Worm (Caenorhabditis elegans) whole organism, mixed stage, embryonic: ENCODE results near the gene kcc-3.

Experiments used
- M03D4.4 ChIP-seq: sonication (generic microtip); optimal IDR thresholded peaks from 2 replicates; lab custom pipeline; 2017; ENCODE audit warnings: mild to moderate bottlenecking, missing genetic modification characterization, missing compliant biosample characterization
- blmp-1 ChIP-seq: fragments of 150-350 bp; optimal IDR thresholded peaks from 2 replicates; lab custom pipeline; 2014; ENCODE audit warnings: missing biosample characterization, missing genetic modification characterization
- ceh-39 ChIP-seq: fragments of 150-350 bp; optimal IDR thresholded peaks from 2 replicates; lab custom pipeline; 2014; ENCODE audit warnings: missing biosample characterization, missing genetic modification characterization
- ceh-43 ChIP-seq: fragments of 200-800 bp; sonication (Bioruptor generic); optimal IDR thresholded peaks from 2 replicates; lab custom pipeline; 2018; ENCODE audit warnings: mild to moderate bottlenecking, missing genetic modification characterization, moderate library complexity, missing compliant biosample characterization
- ceh-83 ChIP-seq: fragments of 200-800 bp; sonication (Bioruptor generic); optimal IDR thresholded peaks from 2 replicates; lab custom pipeline; 2018; ENCODE audit warnings: mild to moderate bottlenecking, missing genetic modification characterization, missing compliant biosample characterization
- cnd-1 ChIP-seq: fragments of 200-800 bp; sonication (Bioruptor generic); optimal IDR thresholded peaks from 2 replicates; lab custom pipeline; 2018; ENCODE audit warnings: mild to moderate bottlenecking, missing genetic modification characterization, missing compliant biosample characterization
- drap-1 ChIP-seq: fragments of 200-800 bp; sonication (Bioruptor generic); optimal IDR thresholded peaks from 3 replicates; lab custom pipeline; 2018; ENCODE audit warnings: mild to moderate bottlenecking, missing genetic modification characterization, missing compliant biosample characterization
- elt-1 ChIP-seq: sonication (generic microtip); optimal IDR thresholded peaks from 2 replicates; lab custom pipeline; 2017; ENCODE audit warnings: missing genetic modification characterization, mild to moderate bottlenecking, missing compliant biosample characterization, antibody characterized with exemption, moderate library complexity, borderline replicate concordance; ENCODE audit not compliant: insufficient read depth
- elt-3 ChIP-seq: fragments of 150-350 bp; optimal IDR thresholded peaks from 2 replicates; lab custom pipeline; 2014; ENCODE audit warnings: missing biosample characterization, missing genetic modification characterization
- flh-1 ChIP-seq: fragments of 200-800 bp; sonication (Bioruptor generic); optimal IDR thresholded peaks from 2 replicates; lab custom pipeline; 2018; ENCODE audit warnings: mild to moderate bottlenecking, missing genetic modification characterization, moderate library complexity, missing compliant biosample characterization
- ham-2 ChIP-seq: fragments of 200-800 bp; sonication (Bioruptor generic); optimal IDR thresholded peaks from 2 replicates; lab custom pipeline; 2018; ENCODE audit warnings: mild to moderate bottlenecking, missing genetic modification characterization, missing compliant biosample characterization
- hlh-1 ChIP-seq: fragments of 150-350 bp; optimal IDR thresholded peaks from 2 replicates; lab custom pipeline; 2014; ENCODE audit warnings: missing biosample characterization, missing genetic modification reagents, missing genetic modification characterization
- lin-32 ChIP-seq: fragments of 200-800 bp; sonication (Bioruptor generic); optimal IDR thresholded peaks from 2 replicates; lab custom pipeline; 2018; ENCODE audit warnings: mild to moderate bottlenecking, missing genetic modification characterization, missing compliant biosample characterization
- lsy-2 ChIP-seq: fragments of 150-350 bp; optimal IDR thresholded peaks from 2 replicates; lab custom pipeline; 2014; ENCODE audit warnings: missing biosample characterization, missing genetic modification characterization
- mab-5 ChIP-seq: fragments of 150-350 bp; optimal IDR thresholded peaks from 2 replicates; lab custom pipeline; 2014; ENCODE audit warnings: missing biosample characterization, missing genetic modification characterization
- mep-1 ChIP-seq: fragments of 150-350 bp; optimal IDR thresholded peaks from 2 replicates; lab custom pipeline; 2017; ENCODE audit warnings: missing biosample characterization, missing genetic modification reagents, missing genetic modification characterization, inconsistent platforms
- mls-2 ChIP-seq: sonication (generic microtip); optimal IDR thresholded peaks from 2 replicates; lab custom pipeline; 2016; ENCODE audit warnings: mild to moderate bottlenecking, missing genetic modification characterization, moderate library complexity, missing compliant biosample characterization
- nhr-2 ChIP-seq: fragments of 150-350 bp; optimal IDR thresholded peaks from 2 replicates; lab custom pipeline; 2014; ENCODE audit warnings: missing biosample characterization, missing genetic modification characterization
- nhr-237 ChIP-seq: fragments of 150-350 bp; optimal IDR thresholded peaks from 2 replicates; lab custom pipeline; 2014; ENCODE audit warnings: missing biosample characterization, missing genetic modification characterization
- nhr-28 ChIP-seq: fragments of 150-350 bp; optimal IDR thresholded peaks from 2 replicates; lab custom pipeline; 2014; ENCODE audit warnings: missing biosample characterization, missing genetic modification characterization
- pha-4 ChIP-seq: fragments of 150-350 bp; optimal IDR thresholded peaks from 2 replicates; lab custom pipeline; 2018; ENCODE audit warnings: missing biosample characterization, missing genetic modification reagents, missing genetic modification characterization
- snpc-4 ChIP-seq: fragments of 150-350 bp; optimal IDR thresholded peaks from 2 replicates; lab custom pipeline; 2014; ENCODE audit warnings: missing biosample characterization, missing genetic modification characterization
- tbx-8 ChIP-seq: fragments of 200-800 bp; sonication (Bioruptor generic); optimal IDR thresholded peaks from 2 replicates; lab custom pipeline; 2018; ENCODE audit warnings: mild to moderate bottlenecking, missing genetic modification characterization, moderate library complexity, missing compliant biosample characterization
- unc-120 ChIP-seq: sonication (generic microtip); optimal IDR thresholded peaks from 2 replicates; lab custom pipeline; 2017; ENCODE audit warnings: missing genetic modification characterization, missing compliant biosample characterization; ENCODE audit not compliant: poor library complexity, severe bottlenecking
- unc-39 ChIP-seq: fragments of 150-350 bp; optimal IDR thresholded peaks from 2 replicates; lab custom pipeline; 2014; ENCODE audit warnings: missing biosample characterization, missing genetic modification characterization
- unc-62 ChIP-seq: fragments of 150-350 bp; optimal IDR thresholded peaks from 2 replicates; lab custom pipeline; 2014; ENCODE audit warnings: missing biosample characterization, missing genetic modification reagents, missing genetic modification characterization
- zip-8 ChIP-seq: fragments of 150-350 bp; optimal IDR thresholded peaks from 2 replicates; lab custom pipeline; 2014; ENCODE audit warnings: missing biosample characterization, missing genetic modification characterization
- ztf-11 ChIP-seq: fragments of 150-350 bp; optimal IDR thresholded peaks from 2 replicates; lab custom pipeline; 2014; ENCODE audit warnings: missing biosample characterization, missing genetic modification characterization

kcc-3 gene

ce11 chrII:7413275-7413674, 20.8 kb downstream of the kcc-3 start:
- TF ChIP-seq ztf-11 (tag; lab: Kevin White, UChicago), result no peak
- no peak for TF ChIP-seq nhr-28 (tag; lab: Kevin White, UChicago)
- no peak for TF ChIP-seq M03D4.4 (tag; lab: Kevin White, UChicago)
- TF ChIP-seq mep-1 (tag; lab: Kevin White, UChicago), result no peak
- no peak for TF ChIP-seq unc-39 (tag; lab: Kevin White, UChicago)
- TF ChIP-seq unc-120, result no peak
- no peak for TF ChIP-seq ceh-43 (GFP tag; lab: Kevin White, UChicago)
- no peak for TF ChIP-seq unc-62 (GFP tag; lab: Kevin White, UChicago)
- TF ChIP-seq cnd-1 (tag; lab: Kevin White, UChicago), result no peak
- TF ChIP-seq elt-1 (tag; lab: Kevin White, UChicago), result no peak
- TF ChIP-seq elt-3 (tag; lab: Kevin White, UChicago), result no peak
- no peak for TF ChIP-seq nhr-2
- no peak for TF ChIP-seq tbx-8 (GFP tag; lab: Kevin White, UChicago)
- TF ChIP-seq ham-2 (GFP tag; lab: Kevin White, UChicago), result no peak

DNA sequence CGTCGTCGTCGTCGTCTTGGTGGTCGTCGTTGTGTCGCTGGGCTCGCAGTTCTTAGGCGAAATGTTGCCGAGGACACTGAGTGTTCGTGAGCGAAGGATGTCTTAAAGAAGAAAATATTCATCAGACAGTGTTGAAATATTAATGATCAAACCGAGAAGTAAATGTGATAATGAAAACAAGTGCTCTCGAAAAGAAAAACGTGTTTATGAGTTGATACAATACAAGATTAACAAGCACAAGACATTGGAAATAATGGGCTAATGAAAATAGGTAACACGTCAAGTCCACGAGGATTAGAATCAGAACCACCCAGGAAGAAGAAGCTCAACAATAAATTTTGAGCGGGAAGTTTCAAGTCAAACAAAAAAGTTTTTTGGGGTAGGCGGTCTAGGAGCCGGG, 22.2 kb downstream of the kcc-3 start, which contains the start of gene K02A2.5:
Gene K02A2.5 (minus strand): TSS at position 101 of the 400 bp plus-strand sequence.
- TF ChIP-seq pha-4 (tag; lab: Kevin White, UChicago) (no peak), lsy-2 (tag; lab: Kevin White, UChicago) (no peak), flh-1 (GFP tag; lab: Kevin White, UChicago) (no peak), ceh-39 (no peak), ceh-83 (GFP tag; lab: Kevin White, UChicago) (no peak), ztf-11 (tag; lab: Kevin White, UChicago) (no peak), tbx-8 (GFP tag; lab: Kevin White, UChicago) (no peak), mep-1 (tag; lab: Kevin White, UChicago) (no peak), unc-120 (no peak), unc-39 (tag; lab: Kevin White, UChicago) (no peak), nhr-237 (tag; lab: Kevin White, UChicago) (no peak), elt-3 (tag; lab: Kevin White, UChicago) (no peak), lin-32 (GFP tag; lab: Kevin White, UChicago) (no peak), unc-62 (GFP tag; lab: Kevin White, UChicago) (no peak), ceh-43 (GFP tag; lab: Kevin White, UChicago) (no peak)

ce11 chrII:7408192-7408591, 25.9 kb downstream of the kcc-3 start, which contains the start of gene srd-55:
Gene srd-55 (plus strand): TSS chrII:7408492.
- TF ChIP-seq ceh-43 (GFP tag; lab: Kevin White, UChicago), result no peak
- TF ChIP-seq hlh-1 (tag; lab: Kevin White, UChicago), result no peak
- TF ChIP-seq mab-5 (tag; lab: Kevin White, UChicago), result no peak
- TF ChIP-seq ceh-83 (GFP tag; lab: Kevin White, UChicago), result no peak
- no peak for TF ChIP-seq tbx-8 (GFP tag; lab: Kevin White, UChicago)
- no peak for TF ChIP-seq unc-39 (tag; lab: Kevin White, UChicago)
- no peak for TF ChIP-seq elt-1 (tag; lab: Kevin White, UChicago)
- no peak for TF ChIP-seq pha-4 (tag; lab: Kevin White, UChicago)
- no peak for TF ChIP-seq elt-3 (tag; lab: Kevin White, UChicago)

DNA sequence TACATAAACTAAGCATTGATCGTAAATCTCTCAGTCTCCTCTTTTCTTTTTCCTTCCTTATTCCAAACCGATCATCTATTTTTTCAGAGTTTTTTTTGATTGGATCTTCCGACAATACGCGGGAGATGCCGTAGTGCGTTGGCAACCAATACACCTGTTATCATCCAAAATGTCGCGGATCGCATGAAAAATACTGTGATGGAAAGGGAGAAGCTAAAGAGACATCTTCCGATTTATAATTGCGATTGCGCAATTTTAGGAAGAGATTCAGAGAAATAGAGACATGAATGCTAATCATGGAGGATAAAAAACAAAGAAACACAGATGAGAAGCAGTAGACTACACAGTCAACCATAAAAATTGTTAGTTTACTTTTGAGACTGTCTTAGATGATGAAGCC, 27.6 kb downstream of the kcc-3 start:
- TF ChIP-seq ztf-11 (tag; lab: Kevin White, UChicago), result no peak
- no peak for TF ChIP-seq mls-2 (tag; lab: Kevin White, UChicago)
- peak; percentile 28 for TF ChIP-seq zip-8
- no peak for TF ChIP-seq elt-1 (tag; lab: Kevin White, UChicago)

- TF ChIP-seq ham-2 (GFP tag; lab: Kevin White, UChicago) (peak; percentile 24), snpc-4 (tag; lab: Kevin White, UChicago) (no peak), unc-62 (GFP tag; lab: Kevin White, UChicago) (no peak), zip-8 (peak; percentile 68), blmp-1 (peak; percentile 89)
These were observed 28.8 kb downstream of the kcc-3 start for ce11 chrII:7405262-7405661.

DNA sequence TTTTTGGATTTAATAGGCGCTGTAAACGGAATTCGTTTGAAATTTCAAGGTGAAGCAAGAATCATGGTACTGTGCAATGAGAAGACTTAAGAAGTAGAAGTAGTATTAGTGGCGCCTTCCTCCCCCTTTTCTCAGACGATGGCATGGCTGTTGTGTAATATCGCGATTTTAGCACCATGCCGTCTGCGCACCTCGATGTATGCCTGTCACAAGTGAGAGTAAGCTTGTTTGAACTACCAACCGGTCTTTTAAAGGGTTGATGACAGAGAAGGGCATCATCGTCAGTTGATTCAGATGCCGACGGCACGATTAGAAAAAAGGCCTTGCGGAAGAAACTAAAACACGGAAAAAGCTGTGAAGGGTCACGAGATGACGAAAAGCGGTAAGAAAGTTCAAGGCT, 30.1 kb downstream of the kcc-3 start:
- TF ChIP-seq nhr-237 (tag; lab: Kevin White, UChicago), result no peak
- no peak for TF ChIP-seq unc-62 (GFP tag; lab: Kevin White, UChicago)
- no peak for TF ChIP-seq drap-1 (GFP tag; lab: Kevin White, UChicago)
- TF ChIP-seq blmp-1, result no peak
- no peak for TF ChIP-seq unc-39 (tag; lab: Kevin White, UChicago)
- TF ChIP-seq M03D4.4 (tag; lab: Kevin White, UChicago), result no peak
- no peak for TF ChIP-seq cnd-1 (tag; lab: Kevin White, UChicago)
- no peak for TF ChIP-seq mab-5 (tag; lab: Kevin White, UChicago)
